Worm (Caenorhabditis elegans) whole organism, L3 larva: ENCODE measurements around the gene asm-3.

Experiments
- R02D3.7 ChIP-seq: fragments of 150-350 bp; optimal IDR thresholded peaks from 2 replicates; lab custom pipeline; 2014; ENCODE audit warnings: missing biosample characterization, missing genetic modification characterization
- ZK546.5 ChIP-seq: sonication (generic microtip); optimal IDR thresholded peaks from 2 replicates; lab custom pipeline; 2017; ENCODE audit warnings: missing biosample characterization, missing genetic modification characterization
- ama-1 ChIP-seq: fragments of 150-350 bp; optimal IDR thresholded peaks from 2 replicates; lab custom pipeline; 2018
- ceh-16 ChIP-seq: sonication (generic microtip); optimal IDR thresholded peaks from 2 replicates; lab custom pipeline; 2017; ENCODE audit warnings: missing biosample characterization, missing genetic modification characterization
- ceh-28 ChIP-seq: fragments of 150-350 bp; optimal IDR thresholded peaks from 2 replicates; lab custom pipeline; 2014; ENCODE audit warnings: missing biosample characterization, missing genetic modification reagents, missing genetic modification characterization
- ceh-82 ChIP-seq: fragments of 150-350 bp; optimal IDR thresholded peaks from 2 replicates; lab custom pipeline; 2014; ENCODE audit warnings: missing biosample characterization, missing genetic modification characterization
- ceh-9 ChIP-seq: sonication (generic microtip); optimal IDR thresholded peaks from 2 replicates; lab custom pipeline; 2018; ENCODE audit warnings: missing biosample characterization, missing genetic modification characterization
- daf-12 ChIP-seq: fragments of 150-350 bp; optimal IDR thresholded peaks from 2 replicates; lab custom pipeline; 2014; ENCODE audit warnings: missing biosample characterization, missing genetic modification reagents, missing genetic modification characterization
- egl-27 ChIP-seq: sonication (generic microtip); optimal IDR thresholded peaks from 4 replicates; lab custom pipeline; 2017; ENCODE audit warnings: missing biosample characterization, missing genetic modification reagents, missing genetic modification characterization
- egl-5 ChIP-seq: fragments of 150-350 bp; optimal IDR thresholded peaks from 2 replicates; lab custom pipeline; 2017; ENCODE audit warnings: missing biosample characterization, missing genetic modification reagents, missing genetic modification characterization, inconsistent platforms
- elt-1 ChIP-seq: fragments of 150-350 bp; optimal IDR thresholded peaks from 2 replicates; lab custom pipeline; 2014; ENCODE audit warnings: missing biosample characterization, missing genetic modification characterization
- elt-2 ChIP-seq: sonication (generic microtip); optimal IDR thresholded peaks from 2 replicates; lab custom pipeline; 2016; ENCODE audit warnings: missing genetic modification reagents, mild to moderate bottlenecking, missing genetic modification characterization, missing compliant biosample characterization
- fkh-10 ChIP-seq: sonication (generic microtip); optimal IDR thresholded peaks from 2 replicates; lab custom pipeline; 2017; ENCODE audit warnings: missing biosample characterization, missing genetic modification reagents, missing genetic modification characterization
- fkh-2 ChIP-seq: fragments of 150-350 bp; optimal IDR thresholded peaks from 2 replicates; lab custom pipeline; 2014; ENCODE audit warnings: missing biosample characterization, missing genetic modification reagents, missing genetic modification characterization
- hmg-11 ChIP-seq: sonication (generic microtip); optimal IDR thresholded peaks from 2 replicates; lab custom pipeline; 2016; ENCODE audit warnings: missing genetic modification characterization, missing compliant biosample characterization
- lin-15B ChIP-seq: fragments of 150-350 bp; optimal IDR thresholded peaks from 2 replicates; lab custom pipeline; 2014; ENCODE audit warnings: missing biosample characterization, missing genetic modification characterization
- lin-39 ChIP-seq: fragments of 150-350 bp; optimal IDR thresholded peaks from 2 replicates; lab custom pipeline; 2018; ENCODE audit warnings: missing biosample characterization, missing genetic modification reagents, missing genetic modification characterization
- mdl-1 ChIP-seq: fragments of 150-350 bp; optimal IDR thresholded peaks from 2 replicates; lab custom pipeline; 2014; ENCODE audit warnings: missing biosample characterization, missing genetic modification characterization
- mml-1 ChIP-seq: fragments of 150-350 bp; sonication (generic microtip); optimal IDR thresholded peaks from 3 replicates; lab custom pipeline; 2014; ENCODE audit warnings: missing biosample characterization, missing genetic modification characterization
- nfya-1 ChIP-seq: sonication (generic microtip); optimal IDR thresholded peaks from 2 replicates; lab custom pipeline; 2017; ENCODE audit warnings: missing genetic modification characterization, mild to moderate bottlenecking, missing compliant biosample characterization, antibody characterized with exemption, moderate library complexity; ENCODE audit not compliant: insufficient read depth
- nhr-11 ChIP-seq: fragments of 150-350 bp; optimal IDR thresholded peaks from 2 replicates; lab custom pipeline; 2014; ENCODE audit warnings: missing biosample characterization, missing genetic modification characterization
- nhr-12 ChIP-seq: fragments of 150-350 bp; optimal IDR thresholded peaks from 2 replicates; lab custom pipeline; 2014; ENCODE audit warnings: missing biosample characterization, missing genetic modification characterization
- nhr-23 ChIP-seq: fragments of 150-350 bp; optimal IDR thresholded peaks from 2 replicates; lab custom pipeline; 2014; ENCODE audit warnings: missing biosample characterization, missing genetic modification reagents, missing genetic modification characterization
- nhr-237 ChIP-seq: fragments of 150-350 bp; optimal IDR thresholded peaks from 2 replicates; lab custom pipeline; 2014; ENCODE audit warnings: missing biosample characterization, missing genetic modification characterization
- nhr-25 ChIP-seq: sonication (generic microtip); optimal IDR thresholded peaks from 2 replicates; lab custom pipeline; 2017; ENCODE audit warnings: missing biosample characterization, missing genetic modification characterization
- nhr-28 ChIP-seq: fragments of 150-350 bp; optimal IDR thresholded peaks from 2 replicates; lab custom pipeline; 2014; ENCODE audit warnings: missing biosample characterization, missing genetic modification characterization
- nhr-43 ChIP-seq: sonication (generic microtip); optimal IDR thresholded peaks from 2 replicates; lab custom pipeline; 2016; ENCODE audit warnings: mild to moderate bottlenecking, missing genetic modification characterization, missing compliant biosample characterization; ENCODE audit not compliant: poor library complexity, severe bottlenecking
- nhr-67 ChIP-seq: fragments of 150-350 bp; optimal IDR thresholded peaks from 2 replicates; lab custom pipeline; 2014; ENCODE audit warnings: missing biosample characterization, missing genetic modification characterization
- nhr-76 ChIP-seq: fragments of 150-350 bp; sonication (generic microtip); optimal IDR thresholded peaks from 5 replicates; lab custom pipeline; 2014; ENCODE audit warnings: missing biosample characterization, missing genetic modification characterization
- nhr-77 ChIP-seq: fragments of 150-350 bp; optimal IDR thresholded peaks from 2 replicates; lab custom pipeline; 2014; ENCODE audit warnings: missing biosample characterization, missing genetic modification characterization
- pha-4 ChIP-seq: fragments of 150-350 bp; optimal IDR thresholded peaks from 2 replicates; lab custom pipeline; 2014; ENCODE audit warnings: missing biosample characterization, missing genetic modification reagents, missing genetic modification characterization
- pqm-1 ChIP-seq: fragments of 150-350 bp; optimal IDR thresholded peaks from 2 replicates; lab custom pipeline; 2017; ENCODE audit warnings: missing biosample characterization, missing genetic modification characterization, inconsistent platforms
- skn-1 ChIP-seq: fragments of 150-350 bp; optimal IDR thresholded peaks from 2 replicates; lab custom pipeline; 2014; ENCODE audit warnings: missing biosample characterization, missing genetic modification characterization
- snpc-4 ChIP-seq: fragments of 150-350 bp; optimal IDR thresholded peaks from 2 replicates; lab custom pipeline; 2014; ENCODE audit warnings: missing biosample characterization, missing genetic modification characterization
- tbx-2 ChIP-seq: sonication (generic microtip); optimal IDR thresholded peaks from 2 replicates; lab custom pipeline; 2016; ENCODE audit warnings: mild to moderate bottlenecking, missing genetic modification characterization, missing compliant biosample characterization
- unc-62 ChIP-seq: fragments of 150-350 bp; sonication (generic microtip); optimal IDR thresholded peaks from 4 replicates; lab custom pipeline; 2014; ENCODE audit warnings: missing biosample characterization, missing genetic modification reagents, missing genetic modification characterization
- ztf-11 ChIP-seq: fragments of 150-350 bp; optimal IDR thresholded peaks from 2 replicates; lab custom pipeline; 2014; ENCODE audit warnings: missing biosample characterization, missing genetic modification characterization

The asm-3 gene

DNA sequence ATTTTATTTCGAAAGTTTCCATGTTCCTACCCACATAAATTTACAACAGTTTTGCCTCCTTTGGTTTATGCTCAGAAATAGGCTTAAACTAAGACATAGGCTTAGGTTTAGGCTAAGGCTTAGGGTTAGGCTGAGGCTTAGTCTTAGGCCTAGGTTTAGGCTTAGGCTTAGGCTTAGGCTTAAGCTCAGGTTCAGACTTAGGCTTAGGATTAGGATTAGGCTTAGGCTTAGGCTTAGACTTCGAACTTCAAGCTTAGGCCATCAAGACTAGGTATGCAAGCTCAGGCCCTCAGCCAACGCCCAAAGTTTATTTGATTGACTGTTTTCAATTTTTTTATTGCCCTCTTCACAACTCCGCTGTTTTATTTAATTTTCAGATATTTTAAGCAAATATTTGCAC is 22.2 kb upstream of the asm-3 start:
- TF ChIP-seq egl-5 (tag; lab: Kevin White, UChicago) (no peak), fkh-10 (GFP tag; lab: Kevin White, UChicago) (no peak), elt-2 (tag; lab: Kevin White, UChicago) (no peak), ceh-28 (tag; lab: Kevin White, UChicago) (no peak)
- TF ChIP-seq, all 47 proteins: peak for 0

DNA sequence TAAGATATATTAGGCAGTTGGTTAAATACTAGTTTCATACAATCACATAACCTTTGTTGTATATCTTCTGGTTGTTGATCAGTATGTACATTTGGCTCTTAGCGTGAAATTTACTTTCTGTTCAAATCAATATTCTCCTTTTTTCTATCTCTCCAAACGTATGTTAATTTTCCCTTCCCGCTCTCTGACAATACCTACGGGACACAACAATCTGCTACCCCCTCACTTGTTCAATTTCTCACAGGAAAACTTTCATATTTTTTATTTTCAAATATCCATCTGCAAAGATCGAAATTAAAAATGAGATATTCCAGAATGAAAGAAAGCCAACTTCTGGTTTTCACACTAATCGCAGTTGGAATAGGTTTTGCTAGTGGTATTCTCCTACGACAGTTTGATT is 8.2 kb upstream of the asm-3 start, which contains the start of gene glt-7:
glt-7 (plus strand) TSS at position 301 of the 400 bp plus-strand sequence.
- no peak for TF ChIP-seq unc-62 (GFP tag; lab: Kevin White, UChicago)
- TF ChIP-seq snpc-4 (tag; lab: Kevin White, UChicago): no peak
- no peak for TF ChIP-seq nfya-1 (tag; lab: Kevin White, UChicago)
- TF ChIP-seq nhr-12: no peak
- no peak for TF ChIP-seq nhr-77
- no peak for TF ChIP-seq mml-1 (tag; lab: Kevin White, UChicago)
- no peak for TF ChIP-seq nhr-43 (tag; lab: Kevin White, UChicago)
- no peak for TF ChIP-seq egl-27
- TF ChIP-seq fkh-10 (GFP tag; lab: Kevin White, UChicago): no peak
- TF ChIP-seq ZK546.5 (tag; lab: Kevin White, UChicago): no peak
- TF ChIP-seq ztf-11: no peak
- no peak for TF ChIP-seq lin-15B
- TF ChIP-seq ceh-9 (tag; lab: Kevin White, UChicago): no peak
- TF ChIP-seq, all 47 proteins: peak for 0

DNA sequence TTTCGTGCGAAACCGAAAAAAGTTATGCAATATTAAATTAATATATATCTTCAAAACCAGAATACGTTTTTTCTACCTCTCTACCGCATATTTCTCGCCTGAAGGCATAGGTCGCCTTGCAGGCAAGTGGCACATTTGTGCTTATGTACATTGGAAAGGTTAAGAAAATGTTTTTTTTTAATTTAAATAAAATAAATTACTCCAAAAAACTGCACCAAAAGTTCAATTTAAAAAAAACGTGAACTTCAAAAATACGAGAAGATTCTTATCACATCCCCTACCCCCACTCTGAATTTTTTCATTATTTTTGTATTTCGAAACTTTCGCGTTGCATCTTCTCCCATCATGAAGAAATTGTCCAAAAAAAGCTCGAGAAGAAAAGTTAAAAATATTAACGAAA is 743 bp upstream of the asm-3 start, which contains the start of gene W03G1.2:
W03G1.2 (plus strand) TSS at position 301 of the 400 bp plus-strand sequence.
- no peak for TF ChIP-seq elt-2 (tag; lab: Kevin White, UChicago)
- TF ChIP-seq ztf-11: no peak

DNA sequence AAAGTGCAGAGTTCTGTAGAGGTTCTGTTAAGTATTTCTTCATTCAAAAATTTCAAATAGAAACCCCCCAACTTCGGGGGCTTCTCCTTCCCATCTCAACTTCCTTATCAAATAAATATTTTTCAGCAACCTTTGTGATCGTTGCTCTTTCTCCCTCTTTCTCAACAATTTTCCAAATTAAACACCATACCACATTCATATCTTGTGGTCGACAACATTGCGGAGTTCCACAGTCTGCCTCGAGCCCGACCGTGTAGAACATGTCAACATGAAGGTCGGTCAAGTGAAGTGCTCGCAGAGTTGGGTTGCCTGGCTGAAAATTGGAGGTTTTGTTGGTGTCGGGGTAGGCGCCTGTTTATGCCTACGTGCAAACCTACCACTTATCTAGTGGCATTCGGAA is 1.0 kb downstream of the asm-3 start:
- no peak for TF ChIP-seq egl-27
- TF ChIP-seq daf-12: no peak
- TF ChIP-seq fkh-2 (tag; lab: Kevin White, UChicago): no peak
- TF ChIP-seq ceh-28 (tag; lab: Kevin White, UChicago): no peak
- no peak for TF ChIP-seq ceh-16 (tag; lab: Kevin White, UChicago)
- no peak for TF ChIP-seq nhr-11 (tag; lab: Kevin White, UChicago)
- no peak for TF ChIP-seq nhr-76 (tag; lab: Kevin White, UChicago)
- TF ChIP-seq ama-1 (lab: Kevin White, UChicago): no peak
- TF ChIP-seq elt-1 (tag; lab: Kevin White, UChicago): no peak
- TF ChIP-seq nhr-28 (tag; lab: Kevin White, UChicago): no peak
- TF ChIP-seq pqm-1 (tag; lab: Kevin White, UChicago): no peak
- TF ChIP-seq ceh-82: no peak
- TF ChIP-seq hmg-11: no peak
- no peak for TF ChIP-seq skn-1 (tag; lab: Kevin White, UChicago)
- no peak for TF ChIP-seq unc-62 (GFP tag; lab: Kevin White, UChicago)
- no peak for TF ChIP-seq nhr-67 (tag; lab: Kevin White, UChicago)
- TF ChIP-seq nhr-43 (tag; lab: Kevin White, UChicago): no peak
- TF ChIP-seq fkh-10 (GFP tag; lab: Kevin White, UChicago): no peak

DNA sequence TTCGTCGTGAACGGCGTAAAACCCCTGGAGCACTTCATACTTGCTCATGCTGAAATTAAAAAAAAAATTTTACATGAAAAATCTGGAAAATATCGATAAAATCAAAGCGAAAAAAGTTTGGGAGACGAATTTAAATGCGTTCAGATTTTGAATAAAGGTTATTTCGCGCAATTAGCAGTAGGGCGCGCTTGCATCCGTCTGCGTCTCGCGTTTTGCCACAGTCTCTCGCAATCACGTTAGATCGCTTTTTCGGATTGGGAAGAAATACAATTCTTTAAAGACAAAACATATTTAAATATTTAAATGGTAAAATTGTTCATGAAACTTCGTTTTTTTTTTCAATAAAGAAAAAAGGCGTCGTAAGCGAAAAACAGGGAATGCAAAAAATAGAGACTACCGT is 4.2 kb downstream of the asm-3 start, which contains the start of gene pig-1:
pig-1 (minus strand) TSS at position 49 of the 400 bp plus-strand sequence.
- TF ChIP-seq fkh-10 (GFP tag; lab: Kevin White, UChicago) (no peak), pha-4 (tag; lab: Kevin White, UChicago) (peak; percentile 71), elt-1 (tag; lab: Kevin White, UChicago) (no peak), tbx-2 (tag; lab: Kevin White, UChicago) (no peak), nhr-43 (tag; lab: Kevin White, UChicago) (peak; percentile 65), ceh-28 (tag; lab: Kevin White, UChicago) (no peak), nfya-1 (tag; lab: Kevin White, UChicago) (peak; percentile 69), lin-15B (peak; percentile 77), nhr-237 (tag; lab: Kevin White, UChicago) (no peak), ceh-82 (no peak), snpc-4 (tag; lab: Kevin White, UChicago) (peak; percentile 14), lin-39 (tag; lab: Kevin White, UChicago) (peak; percentile 74), mdl-1 (no peak), R02D3.7 (tag; lab: Kevin White, UChicago) (peak; percentile 40), nhr-23 (tag; lab: Kevin White, UChicago) (peak; percentile 81), nhr-25 (tag; lab: Kevin White, UChicago) (peak; percentile 66)
- TF ChIP-seq, all 47 proteins: peak for 9
